Fruit fly (Drosophila melanogaster) whole organism, pupa: Measurements from ENCODE around the gene stg.
A peak's percentile ranks its signal among the peaks of the same experiment; 100 is the strongest.

ENCODE experiments used
- CG14655 ChIP-seq: fragments of 200-800 bp; sonication (Bioruptor generic); optimal IDR thresholded peaks from 3 replicates; lab custom pipeline; 2017; ENCODE audit warnings: mild to moderate bottlenecking, missing biosample characterization, missing genetic modification reagents, missing genetic modification characterization
- CG17806 ChIP-seq: fragments of 200-800 bp; sonication (Bioruptor generic); optimal IDR thresholded peaks from 2 replicates; lab custom pipeline; 2018; ENCODE audit warnings: missing biosample characterization, mild to moderate bottlenecking, missing genetic modification characterization, moderate library complexity
- CG34367 ChIP-seq: fragments of 200-800 bp; sonication (Bioruptor generic); optimal IDR thresholded peaks from 2 replicates; lab custom pipeline; 2018; ENCODE audit warnings: missing biosample characterization, mild to moderate bottlenecking, missing genetic modification characterization
- CG4496 ChIP-seq: fragments of 200-800 bp; sonication (Bioruptor generic); IDR thresholded peaks from 3 replicates; pipeline ENCODE4 v1.3.6; 2022; ENCODE audit warnings: missing biosample characterization, missing genetic modification characterization
- CG8159 ChIP-seq: fragments of 200-800 bp; sonication (Bioruptor generic); optimal IDR thresholded peaks from 3 replicates; lab custom pipeline; 2018; ENCODE audit warnings: missing biosample characterization, mild to moderate bottlenecking, missing genetic modification characterization, moderate library complexity
- Ets98B ChIP-seq: fragments of 200-800 bp; sonication (Bioruptor generic); IDR thresholded peaks from 2 replicates; pipeline ENCODE4 v1.3.6; 2022; ENCODE audit warnings: missing biosample characterization, missing genetic modification characterization
- Pif1B ChIP-seq: fragments of 200-800 bp; sonication (Bioruptor generic); optimal IDR thresholded peaks from 3 replicates; lab custom pipeline; 2016; ENCODE audit warnings: missing biosample characterization, missing genetic modification characterization
- gl ChIP-seq: fragments of 200-800 bp; sonication (Bioruptor generic); optimal IDR thresholded peaks from 2 replicates; lab custom pipeline; 2018; ENCODE audit warnings: missing biosample characterization, mild to moderate bottlenecking, missing genetic modification characterization
- rn ChIP-seq: fragments of 200-800 bp; sonication (Bioruptor generic); IDR thresholded peaks from 2 replicates; pipeline ENCODE4 v1.3.6; 2022; ENCODE audit warnings: missing biosample characterization, missing genetic modification characterization

DNA sequence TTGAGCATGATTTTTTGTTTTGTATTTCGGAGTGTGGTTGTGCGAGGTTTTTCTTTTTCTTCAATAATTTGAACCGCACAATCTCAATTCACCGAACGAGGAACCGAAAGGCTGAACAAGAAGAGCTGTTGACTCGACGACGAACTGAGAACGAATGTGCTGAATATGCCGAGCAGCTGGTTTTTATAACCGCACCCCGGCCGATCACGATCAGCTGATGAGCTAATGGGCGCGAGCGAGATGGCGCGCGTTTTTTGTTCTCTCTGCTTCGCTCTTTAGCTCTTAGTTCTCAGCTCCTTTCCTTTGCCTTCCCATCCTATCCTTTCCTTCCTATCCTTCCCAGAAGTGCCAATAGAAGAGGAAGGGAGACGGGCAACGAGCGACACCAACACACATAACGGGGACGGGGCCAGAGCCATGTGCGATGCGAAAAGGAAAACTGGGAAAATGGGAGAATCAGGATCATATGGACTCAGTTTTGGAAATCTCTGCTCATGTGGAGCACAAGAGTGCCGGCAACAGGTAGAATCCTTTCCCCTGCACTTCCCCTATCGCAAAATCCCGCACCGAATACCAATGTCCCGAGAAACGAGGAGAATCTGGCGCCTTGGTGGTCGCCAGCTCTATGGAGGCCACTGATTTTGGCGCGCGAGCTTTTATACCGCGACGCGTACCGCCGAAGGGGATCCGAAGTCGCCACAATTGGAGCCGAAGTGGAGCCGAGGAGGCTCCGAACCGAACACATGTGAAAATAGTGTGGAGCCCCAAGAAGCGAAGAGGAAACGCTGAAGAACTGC lies at the start of gene stg:
- TF ChIP-seq CG34367 (tag; lab: Kevin White, UChicago), result no peak
- TF ChIP-seq CG8159 (tag; lab: Kevin White, UChicago), result no peak
- no peak for TF ChIP-seq CG14655 (GFP tag; lab: Kevin White, UChicago)
- no peak for TF ChIP-seq Ets98B (GFP tag; lab: Robert Waterston, UW)
- TF ChIP-seq gl (tag; lab: Kevin White, UChicago), result no peak
- no peak for TF ChIP-seq CG17806 (tag; lab: Kevin White, UChicago)
- TF ChIP-seq CG4496 (GFP tag; lab: Robert Waterston, UW), result peak; percentile 35; the same call in 2 of the 3 replicates
- TF ChIP-seq Pif1B (GFP tag; lab: Kevin White, UChicago), result no peak
- TF ChIP-seq rn (GFP tag; lab: Robert Waterston, UW), result no peak
